Worm (Caenorhabditis elegans): ENCODE results near the gene srx-131.

DNA sequence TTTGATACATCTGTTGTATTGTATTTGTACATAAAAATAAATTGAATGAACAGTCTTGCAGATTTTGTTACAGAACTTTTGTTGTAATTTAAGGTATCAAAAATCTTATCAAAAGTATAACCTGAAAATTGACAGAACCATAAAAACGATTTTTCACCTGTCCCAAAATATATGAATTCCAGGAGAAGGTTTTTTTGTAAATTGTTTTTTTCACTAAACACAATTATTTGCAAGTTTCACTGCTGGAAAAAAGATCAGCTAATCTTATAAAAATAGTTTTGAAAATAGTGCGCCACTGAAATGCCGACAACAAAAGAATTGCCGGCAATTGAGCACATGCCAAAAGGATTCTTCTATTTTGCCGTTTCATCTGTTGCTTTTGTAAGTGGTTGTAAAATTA, 2.1 kb upstream of the srx-131 start, which contains the start of gene srx-130:
- TF ChIP-seq unc-39 (tag; optimal IDR thresholded peaks at IDR 0.05) (no peak), ama-1 (optimal IDR thresholded peaks at IDR 0.05) (no peak), nhr-77 (tag; optimal IDR thresholded peaks at IDR 0.05) (no peak), elt-1 (tag; optimal IDR thresholded peaks at IDR 0.05) (no peak), Y55F3AM.14 (GFP tag; optimal IDR thresholded peaks at IDR 0.05) (no peak)
